Worm (Caenorhabditis elegans) whole organism, L3 larva: ENCODE measurements around the gene mrpl-21.

Experiments
- ceh-82 ChIP-seq: fragments of 150-350 bp; optimal IDR thresholded peaks from 2 replicates; lab custom pipeline; 2014; ENCODE audit warnings: missing biosample characterization, missing genetic modification characterization
- snpc-4 ChIP-seq: fragments of 150-350 bp; optimal IDR thresholded peaks from 2 replicates; lab custom pipeline; 2014; ENCODE audit warnings: missing biosample characterization, missing genetic modification characterization
- tbx-2 ChIP-seq: sonication (generic microtip); optimal IDR thresholded peaks from 2 replicates; lab custom pipeline; 2016; ENCODE audit warnings: mild to moderate bottlenecking, missing genetic modification characterization, missing compliant biosample characterization

DNA sequence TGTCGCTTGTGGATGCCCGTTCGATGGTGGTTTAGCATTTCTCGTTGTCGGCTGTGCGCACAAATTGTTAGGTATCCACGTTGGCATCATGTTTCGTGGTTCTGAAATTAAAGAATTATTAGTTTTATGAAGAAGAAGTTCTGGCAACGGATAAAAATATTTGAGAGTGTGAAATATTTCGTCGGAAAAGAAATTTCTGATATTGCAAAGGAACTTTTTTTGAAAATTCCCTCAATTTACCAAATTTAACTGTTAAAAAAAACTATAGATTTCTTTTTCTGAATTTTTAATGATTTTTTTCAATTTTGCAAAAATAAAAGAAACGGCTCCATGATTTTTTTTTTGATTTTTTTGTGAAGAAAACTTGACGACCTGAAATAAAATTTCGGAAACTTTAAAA, 15.4 kb downstream of the mrpl-21 start, which contains the start of gene mpk-1:
- TF ChIP-seq tbx-2 (tag; lab: Kevin White, UChicago) (no peak), snpc-4 (tag; lab: Kevin White, UChicago) (no peak), ceh-82 (tag; lab: Kevin White, UChicago) (no peak)
